Fruit fly (Drosophila melanogaster) whole organism, wandering third instar larva: ENCODE data around the gene Ser.

ENCODE experiments used
- Abd-B ChIP-seq: fragments of >200 bp; optimal IDR thresholded peaks from 2 replicates; lab custom pipeline; 2017; ENCODE audit warnings: missing biosample characterization, missing genetic modification characterization
- CrebA ChIP-seq: fragments of 200-800 bp; sonication (Bioruptor generic); optimal IDR thresholded peaks from 2 replicates; lab custom pipeline; 2016; ENCODE audit warnings: missing biosample characterization, mild to moderate bottlenecking, missing genetic modification characterization, borderline replicate concordance
- Dif ChIP-seq: fragments of 200-275, 200-300 bp; sonication (Bioruptor generic); optimal IDR thresholded peaks from 2 replicates; lab custom pipeline; 2018; ENCODE audit warnings: missing biosample characterization, missing genetic modification characterization; ENCODE audit not compliant: partially characterized antibody
- GATAd ChIP-seq: sonication (Bioruptor generic); optimal IDR thresholded peaks from 2 replicates; lab custom pipeline; 2016; ENCODE audit warnings: missing biosample characterization, missing genetic modification characterization
- HLH106 ChIP-seq: fragments of 200-800 bp; optimal IDR thresholded peaks from 3 replicates; lab custom pipeline; 2019; ENCODE audit warnings: missing biosample characterization, mild to moderate bottlenecking, missing genetic modification characterization, moderate library complexity
- Hnf4 ChIP-seq: fragments of 200-800 bp; sonication (Bioruptor generic); optimal IDR thresholded peaks from 2 replicates; lab custom pipeline; 2016; ENCODE audit warnings: missing biosample characterization, mild to moderate bottlenecking, missing genetic modification characterization
- Hr83 ChIP-seq: fragments of 200-300 bp; sonication (Bioruptor generic); optimal IDR thresholded peaks from 2 replicates; lab custom pipeline; 2016; ENCODE audit warnings: missing biosample characterization, mild to moderate bottlenecking, missing genetic modification characterization, moderate library complexity; ENCODE audit not compliant: poor library complexity, severe bottlenecking
- Mio ChIP-seq: sonication (Bioruptor generic); optimal IDR thresholded peaks from 2 replicates; lab custom pipeline; 2016; ENCODE audit warnings: missing biosample characterization, missing genetic modification characterization
- N ChIP-seq: fragments of >200 bp; optimal IDR thresholded peaks from 2 replicates; lab custom pipeline; 2018; ENCODE audit warnings: missing biosample characterization, missing external identifiers, missing genetic modification characterization
- OdsH ChIP-seq: fragments of 200-800 bp; sonication (Bioruptor generic); optimal IDR thresholded peaks from 2 replicates; lab custom pipeline; 2016; ENCODE audit warnings: missing biosample characterization, mild to moderate bottlenecking, missing genetic modification characterization
- Rel ChIP-seq, 2 experiments: fragments of 200-800 bp; sonication (Bioruptor generic) in 1 of 2; optimal IDR thresholded peaks; 2 replicates in 1 of 2; 3 replicates in 1 of 2; lab custom pipeline; 2016 to 2019; ENCODE audit warnings: mild to moderate bottlenecking in 2 of 2, missing biosample characterization in 2 of 2, missing genetic modification characterization in 2 of 2, moderate library complexity in 1 of 2
- Sp1 ChIP-seq: fragments of 200-800 bp; sonication (Bioruptor generic); optimal IDR thresholded peaks from 3 replicates; lab custom pipeline; 2019; ENCODE audit warnings: missing biosample characterization, mild to moderate bottlenecking, missing genetic modification characterization, moderate library complexity
- Vsx2 ChIP-seq: fragments of 200-300, 225-300 bp; sonication (Bioruptor generic); optimal IDR thresholded peaks from 2 replicates; lab custom pipeline; 2018; ENCODE audit warnings: missing biosample characterization, missing genetic modification characterization; ENCODE audit not compliant: partially characterized antibody
- br ChIP-seq: fragments of 200-800 bp; sonication (Bioruptor generic); optimal IDR thresholded peaks from 2 replicates; lab custom pipeline; 2016; ENCODE audit warnings: missing biosample characterization, missing genetic modification characterization
- dl ChIP-seq, 2 experiments: fragments of 175-275, 200-275 bp in 1 of 2; fragments of 200-275 bp in 1 of 2; sonication (Bioruptor generic); optimal IDR thresholded peaks; lab custom pipeline; 2018; ENCODE audit warnings: mild to moderate bottlenecking in 2 of 2, missing biosample characterization in 2 of 2, missing genetic modification characterization in 2 of 2, moderate library complexity in 2 of 2; ENCODE audit not compliant: partially characterized antibody in 2 of 2, insufficient read depth in 1 of 2
- dmrt93B ChIP-seq: fragments of 200-800 bp; sonication (Bioruptor generic); optimal IDR thresholded peaks from 2 replicates; lab custom pipeline; 2018; ENCODE audit warnings: missing biosample characterization, mild to moderate bottlenecking, missing genetic modification characterization
- dsf ChIP-seq: sonication (Bioruptor generic); optimal IDR thresholded peaks from 2 replicates; lab custom pipeline; 2016; ENCODE audit warnings: missing biosample characterization, missing genetic modification characterization, borderline replicate concordance
- ey ChIP-seq: fragments of 200-800 bp; sonication (Bioruptor generic); optimal IDR thresholded peaks from 2 replicates; lab custom pipeline; 2016; ENCODE audit warnings: missing biosample characterization, missing genetic modification characterization
- foxo ChIP-seq, 2 experiments: fragments of 200-800 bp; sonication (Bioruptor generic); optimal IDR thresholded peaks; 2 replicates in 1 of 2; 3 replicates in 1 of 2; lab custom pipeline; 2016 to 2017; ENCODE audit warnings: missing biosample characterization in 2 of 2, missing genetic modification characterization in 2 of 2
- fru ChIP-seq: fragments of 200-800 bp; sonication (Bioruptor generic); optimal IDR thresholded peaks from 3 replicates; lab custom pipeline; 2016; ENCODE audit warnings: missing biosample characterization, mild to moderate bottlenecking, missing genetic modification characterization
- h ChIP-seq: fragments of 200-800 bp; sonication (Bioruptor generic); optimal IDR thresholded peaks from 3 replicates; lab custom pipeline; 2016; ENCODE audit warnings: missing biosample characterization, mild to moderate bottlenecking, missing genetic modification characterization
- jim ChIP-seq: fragments of 175-275, 200-325 bp; sonication (Bioruptor generic); optimal IDR thresholded peaks from 2 replicates; lab custom pipeline; 2016; ENCODE audit warnings: missing biosample characterization, mild to moderate bottlenecking, missing genetic modification characterization
- lola ChIP-seq: fragments of >200 bp; optimal IDR thresholded peaks from 2 replicates; lab custom pipeline; 2017; ENCODE audit warnings: missing biosample characterization, missing genetic modification characterization
- psq ChIP-seq: fragments of 200-800 bp; sonication (Bioruptor generic); optimal IDR thresholded peaks from 3 replicates; lab custom pipeline; 2017; ENCODE audit warnings: missing biosample characterization, mild to moderate bottlenecking, missing genetic modification characterization, moderate library complexity
- rgr ChIP-seq: fragments of 200-800 bp; sonication (Bioruptor generic); optimal IDR thresholded peaks from 3 replicates; lab custom pipeline; 2016; ENCODE audit warnings: missing biosample characterization, mild to moderate bottlenecking, missing genetic modification characterization
- sage ChIP-seq: fragments of 200-800 bp; sonication (Bioruptor generic); optimal IDR thresholded peaks from 2 replicates; lab custom pipeline; 2016; ENCODE audit warnings: missing biosample characterization, mild to moderate bottlenecking, missing genetic modification characterization
- sv ChIP-seq: fragments of 200-800 bp; sonication (Bioruptor generic); optimal IDR thresholded peaks from 3 replicates; lab custom pipeline; 2016; ENCODE audit warnings: missing biosample characterization, missing genetic modification characterization
- usp ChIP-seq: fragments of >200 bp; optimal IDR thresholded peaks from 2 replicates; lab custom pipeline; 2017; ENCODE audit warnings: missing biosample characterization, missing genetic modification characterization
- woc ChIP-seq: sonication (Bioruptor generic); optimal IDR thresholded peaks from 2 replicates; lab custom pipeline; 2016; ENCODE audit warnings: missing biosample characterization, mild to moderate bottlenecking, missing genetic modification characterization

Ser gene

dm6 chr3R:27223012-27223411 is 28.9 kb upstream of the Ser start:
- TF ChIP-seq Mio (GFP tag; lab: Kevin White, UChicago) (no peak), foxo (GFP tag; optimal IDR thresholded peaks at IDR 0.05; lab: Kevin White, UChicago) (no peak), psq (GFP tag; lab: Kevin White, UChicago) (no peak), Abd-B (GFP tag; lab: Kevin White, UChicago) (no peak), rgr (no peak), h (no peak), dmrt93B (GFP tag; lab: Kevin White, UChicago) (no peak), GATAd (GFP tag; lab: Kevin White, UChicago) (no peak), usp (GFP tag; lab: Kevin White, UChicago) (no peak), CrebA (no peak), Hr83 (GFP tag; lab: Kevin White, UChicago) (no peak), Dif (GFP tag; lab: Kevin White, UChicago) (no peak), dl (GFP tag; optimal IDR thresholded peaks at IDR 0.05; lab: Kevin White, UChicago; ENCODE audit: insufficient read depth in 1 of 2, partially characterized antibody in 2 of 2) (no peak), lola (GFP tag; lab: Kevin White, UChicago) (no peak)

dm6 chr3R:27222013-27222673 is 28.1 kb upstream of the Ser start:
- peak; percentile 20 for TF ChIP-seq Hnf4 (GFP tag; lab: Kevin White, UChicago)
- TF ChIP-seq psq (GFP tag; lab: Kevin White, UChicago): peak; percentile 2
- peak; percentile 75 for TF ChIP-seq woc (GFP tag; lab: Kevin White, UChicago)
- no peak for TF ChIP-seq jim (GFP tag; lab: Kevin White, UChicago)
- TF ChIP-seq h: peak; percentile 23
- no peak for TF ChIP-seq N (GFP tag; lab: Kevin White, UChicago)
- TF ChIP-seq HLH106 (tag; lab: Kevin White, UChicago): peak; percentile 50
- TF ChIP-seq sv: no peak
- TF ChIP-seq foxo (GFP tag; optimal IDR thresholded peaks at IDR 0.05; lab: Kevin White, UChicago): peak in 1 of 2 experiments; percentile 58
- no peak for TF ChIP-seq sage (GFP tag; lab: Kevin White, UChicago)
- TF ChIP-seq rgr: peak; percentile 1
- TF ChIP-seq fru: peak; percentile 55
- peak; percentile 25 for TF ChIP-seq ey (GFP tag; lab: Kevin White, UChicago)
- TF ChIP-seq Abd-B (GFP tag; lab: Kevin White, UChicago): no peak
- peak; percentile 15 for TF ChIP-seq OdsH (GFP tag; lab: Kevin White, UChicago)
- TF ChIP-seq, all 38 proteins: peak for 10

DNA sequence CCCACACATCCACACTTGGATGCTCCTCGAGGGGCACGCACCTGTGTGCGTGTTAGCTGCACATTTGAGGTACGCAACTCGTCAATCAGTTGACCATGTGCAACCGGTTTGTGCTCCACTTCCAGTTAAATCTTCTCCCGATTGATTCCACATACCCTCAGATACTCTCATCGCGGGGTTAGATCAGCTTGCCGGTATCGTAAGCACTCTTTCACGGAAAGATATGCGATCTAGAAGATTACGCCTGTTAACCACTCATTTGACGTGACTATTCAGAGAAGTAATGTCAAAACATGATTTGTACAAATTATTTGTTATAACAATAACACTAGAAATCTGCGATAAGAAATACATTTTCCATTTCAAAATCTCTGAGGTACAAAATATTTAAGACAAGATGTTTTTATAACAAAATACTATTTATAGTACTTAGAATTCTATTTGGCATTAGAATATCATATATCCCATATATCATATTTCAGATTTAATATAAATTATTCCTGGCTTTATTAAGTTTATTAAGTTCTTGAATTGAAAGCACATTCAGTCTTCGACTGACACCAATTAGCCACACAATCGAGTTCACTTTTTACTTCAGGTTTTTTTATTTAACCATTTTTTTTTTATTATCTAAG is 26.9 kb upstream of the Ser start:
- TF ChIP-seq Rel (GFP tag; optimal IDR thresholded peaks at IDR 0.05; lab: Kevin White, UChicago) (no peak), Rel (tag; optimal IDR thresholded peaks at IDR 0.05; lab: Kevin White, UChicago) (no peak), dsf (no peak), foxo (GFP tag; optimal IDR thresholded peaks at IDR 0.05; lab: Kevin White, UChicago) (no peak), dl (GFP tag; optimal IDR thresholded peaks at IDR 0.05; lab: Kevin White, UChicago; ENCODE audit: insufficient read depth in 1 of 2, partially characterized antibody in 2 of 2) (no peak), N (GFP tag; lab: Kevin White, UChicago) (no peak), dmrt93B (GFP tag; lab: Kevin White, UChicago) (no peak), rgr (peak; percentile 8), Abd-B (GFP tag; lab: Kevin White, UChicago) (no peak), woc (GFP tag; lab: Kevin White, UChicago) (peak; percentile 77), br (no peak), Dif (GFP tag; lab: Kevin White, UChicago) (peak; percentile 37)

dm6 chr3R:27218814-27219213 is 24.7 kb upstream of the Ser start:
- TF ChIP-seq woc (GFP tag; lab: Kevin White, UChicago) (peak; percentile 74), Sp1 (GFP tag; lab: Kevin White, UChicago) (no peak), Dif (GFP tag; lab: Kevin White, UChicago) (peak; percentile 11), Vsx2 (GFP tag; lab: Kevin White, UChicago) (peak; percentile 27), GATAd (GFP tag; lab: Kevin White, UChicago) (no peak), N (GFP tag; lab: Kevin White, UChicago) (no peak)
